Worm (Caenorhabditis elegans): ENCODE results near the gene F15D4.2.

F15D4.2 gene

ce11 chrII:13243021-13243420 is 27.1 kb downstream of the F15D4.2 start, which contains the start of gene F15D4.4:
Gene F15D4.4 (minus strand): TSS chrII:13243121.
- TF ChIP-seq pha-4 (tag; optimal IDR thresholded peaks at IDR 0.05) (no peak), lin-11 (tag; optimal IDR thresholded peaks at IDR 0.05) (no peak), rnt-1 (tag; optimal IDR thresholded peaks at IDR 0.05) (no peak), ceh-45 (GFP tag; IDR thresholded peaks at IDR 0.05) (no peak), ceh-19 (GFP tag; optimal IDR thresholded peaks at IDR 0.05) (no peak), ceh-24 (tag; optimal IDR thresholded peaks at IDR 0.05) (no peak), ztf-16 (tag; optimal IDR thresholded peaks at IDR 0.05) (no peak), ceh-30 (tag; optimal IDR thresholded peaks at IDR 0.05) (no peak), syd-9 (tag; optimal IDR thresholded peaks at IDR 0.05) (no peak), ceh-14 (tag; optimal IDR thresholded peaks at IDR 0.05) (no peak), K02D7.2 (tag; optimal IDR thresholded peaks at IDR 0.05) (no peak), hlh-15 (tag; optimal IDR thresholded peaks at IDR 0.05) (no peak), gmeb-2 (tag; optimal IDR thresholded peaks at IDR 0.05) (no peak)

ce11 chrII:13245076-13245475 is 29.2 kb downstream of the F15D4.2 start, which contains the start of gene F15D4.5:
Gene F15D4.5 (plus strand): TSS chrII:13245376.
- TF ChIP-seq tbx-7 (tag; optimal IDR thresholded peaks at IDR 0.05) (no peak), pros-1 (tag; optimal IDR thresholded peaks at IDR 0.05) (no peak), C38D4.7 (GFP tag; optimal IDR thresholded peaks at IDR 0.05) (no peak), zip-5 (tag; optimal IDR thresholded peaks at IDR 0.05) (no peak), fax-1 (tag; optimal IDR thresholded peaks at IDR 0.05) (no peak), pha-4 (tag; optimal IDR thresholded peaks at IDR 0.05) (no peak), ttx-3 (tag; optimal IDR thresholded peaks at IDR 0.05) (no peak), K02D7.2 (tag; optimal IDR thresholded peaks at IDR 0.05) (no peak), fkh-10 (GFP tag; optimal IDR thresholded peaks at IDR 0.05) (no peak), madf-2 (tag; optimal IDR thresholded peaks at IDR 0.05) (no peak), ceh-24 (tag; optimal IDR thresholded peaks at IDR 0.05) (no peak), lin-11 (tag; optimal IDR thresholded peaks at IDR 0.05) (no peak), ceh-31 (tag; optimal IDR thresholded peaks at IDR 0.05) (no peak), tbx-2 (tag; optimal IDR thresholded peaks at IDR 0.05) (no peak), eyg-1 (tag; optimal IDR thresholded peaks at IDR 0.05) (no peak), elt-2 (tag; optimal IDR thresholded peaks at IDR 0.05) (no peak), unc-55 (GFP tag; optimal IDR thresholded peaks at IDR 0.05) (no peak), unc-42 (tag; optimal IDR thresholded peaks at IDR 0.05) (no peak), pat-9 (tag; optimal IDR thresholded peaks at IDR 0.05) (no peak), ceh-48 (tag; optimal IDR thresholded peaks at IDR 0.05) (no peak)

ce11 chrII:13248886-13249285 is 33.0 kb downstream of the F15D4.2 start, which contains the start of gene F15D4.6:
Gene F15D4.6 (plus strand): TSS chrII:13249186.
- TF ChIP-seq C38D4.7 (GFP tag; optimal IDR thresholded peaks at IDR 0.05) (no peak), ceh-24 (tag; optimal IDR thresholded peaks at IDR 0.05) (no peak), unc-55 (GFP tag; optimal IDR thresholded peaks at IDR 0.05) (no peak), C08G9.2 (tag; optimal IDR thresholded peaks at IDR 0.05) (no peak), sox-4 (tag; optimal IDR thresholded peaks at IDR 0.05) (no peak), ama-1 (optimal IDR thresholded peaks at IDR 0.05) (no peak), ceh-34 (tag; optimal IDR thresholded peaks at IDR 0.05) (no peak), mec-3 (tag; optimal IDR thresholded peaks at IDR 0.05; ENCODE audit: borderline replicate concordance) (no peak)

- TF ChIP-seq nhr-11 (tag; optimal IDR thresholded peaks at IDR 0.05) (no peak), pax-1 (tag; optimal IDR thresholded peaks at IDR 0.05) (no peak), sox-4 (tag; optimal IDR thresholded peaks at IDR 0.05) (no peak), ceh-48 (tag; optimal IDR thresholded peaks at IDR 0.05) (no peak), pag-3 (tag; optimal IDR thresholded peaks at IDR 0.05; ENCODE audit: borderline replicate concordance) (no peak), ceh-2 (tag; optimal IDR thresholded peaks at IDR 0.05) (no peak), hlh-8 (tag; optimal IDR thresholded peaks at IDR 0.05) (no peak), nfya-1 (tag; optimal IDR thresholded peaks at IDR 0.05) (no peak), dve-1 (tag; optimal IDR thresholded peaks at IDR 0.05) (no peak), ttx-3 (tag; optimal IDR thresholded peaks at IDR 0.05) (no peak), tbx-2 (tag; optimal IDR thresholded peaks at IDR 0.05) (no peak), ceh-14 (tag; optimal IDR thresholded peaks at IDR 0.05) (no peak), F13H6.1 (tag; optimal IDR thresholded peaks at IDR 0.05) (no peak), fkh-10 (GFP tag; optimal IDR thresholded peaks at IDR 0.05) (no peak), nhr-232 (tag; optimal IDR thresholded peaks at IDR 0.05) (no peak)
Measured at ce11 chrII:13255291-13255690, 39.4 kb downstream of the F15D4.2 start.

All from whole organism, late embryonic.